Fruit fly (Drosophila melanogaster) whole organism, pupa: Measurements from ENCODE around the gene AhcyL2.

ENCODE experiments used
- CG13204 ChIP-seq: fragments of 200-800 bp; sonication (Bioruptor generic); optimal IDR thresholded peaks from 2 replicates; lab custom pipeline; 2018; ENCODE audit warnings: missing biosample characterization, mild to moderate bottlenecking, missing genetic modification characterization, moderate library complexity
- CG17806 ChIP-seq: fragments of 200-800 bp; sonication (Bioruptor generic); optimal IDR thresholded peaks from 2 replicates; lab custom pipeline; 2018; ENCODE audit warnings: missing biosample characterization, mild to moderate bottlenecking, missing genetic modification characterization, moderate library complexity
- CG34367 ChIP-seq: fragments of 200-800 bp; sonication (Bioruptor generic); optimal IDR thresholded peaks from 2 replicates; lab custom pipeline; 2018; ENCODE audit warnings: missing biosample characterization, mild to moderate bottlenecking, missing genetic modification characterization
- CG8301 ChIP-seq: fragments of 200-800 bp; sonication (Bioruptor generic); optimal IDR thresholded peaks from 2 replicates; lab custom pipeline; 2018; ENCODE audit warnings: missing biosample characterization, mild to moderate bottlenecking, missing genetic modification characterization
- EcR ChIP-seq: fragments of 200-800 bp; sonication (Bioruptor generic); optimal IDR thresholded peaks from 3 replicates; lab custom pipeline; 2019; ENCODE audit warnings: missing biosample characterization, missing genetic modification characterization, mild to moderate bottlenecking, moderate library complexity, missing genetic modification reagents
- Ets98B ChIP-seq: fragments of 200-800 bp; sonication (Bioruptor generic); IDR thresholded peaks from 2 replicates; pipeline ENCODE4 v1.3.6; 2022; ENCODE audit warnings: missing biosample characterization, missing genetic modification characterization
- fd96Ca ChIP-seq: fragments of 200-800 bp; sonication (Bioruptor generic); IDR thresholded peaks from 3 replicates; pipeline ENCODE4 v1.3.6; 2022; ENCODE audit warnings: missing biosample characterization, missing genetic modification characterization

dm6 chr3R:16972575-16972974 lies 9.4 kb downstream of the AhcyL2 start:
- no peak for TF ChIP-seq EcR (GFP tag; lab: Kevin White, UChicago)
- no peak for TF ChIP-seq fd96Ca (GFP tag; lab: Robert Waterston, UW)
- no peak for TF ChIP-seq CG17806
- no peak for TF ChIP-seq CG34367 (tag; lab: Kevin White, UChicago)
- TF ChIP-seq CG8301 (tag; lab: Kevin White, UChicago), result no peak
- no peak for TF ChIP-seq Ets98B (GFP tag; lab: Robert Waterston, UW)
- TF ChIP-seq CG13204 (GFP tag; lab: Kevin White, UChicago), result no peak
